Worm (Caenorhabditis elegans) whole organism, mixed stage, embryonic: ENCODE results near the gene K05F1.1.
A peak's percentile ranks its signal among the peaks of the same experiment; 100 is the strongest.
"Not testable (repeated sequence)": the region's sequence is repeated elsewhere in the genome, so short reads cannot be mapped to it uniquely, and the experiment has no call there.

ENCODE experiments used
- M03D4.4 ChIP-seq: sonication (generic microtip); optimal IDR thresholded peaks from 2 replicates; lab custom pipeline; 2017; ENCODE audit warnings: mild to moderate bottlenecking, missing genetic modification characterization, missing compliant biosample characterization
- bed-3 ChIP-seq: fragments of 200-800 bp; sonication (Bioruptor generic); optimal IDR thresholded peaks from 3 replicates; lab custom pipeline; 2018; ENCODE audit warnings: mild to moderate bottlenecking, missing genetic modification characterization, moderate library complexity, missing compliant biosample characterization
- blmp-1 ChIP-seq: fragments of 150-350 bp; optimal IDR thresholded peaks from 2 replicates; lab custom pipeline; 2014; ENCODE audit warnings: missing biosample characterization, missing genetic modification characterization
- ceh-39 ChIP-seq: fragments of 150-350 bp; optimal IDR thresholded peaks from 2 replicates; lab custom pipeline; 2014; ENCODE audit warnings: missing biosample characterization, missing genetic modification characterization
- ceh-43 ChIP-seq: fragments of 200-800 bp; sonication (Bioruptor generic); optimal IDR thresholded peaks from 2 replicates; lab custom pipeline; 2018; ENCODE audit warnings: mild to moderate bottlenecking, missing genetic modification characterization, moderate library complexity, missing compliant biosample characterization
- ceh-83 ChIP-seq: fragments of 200-800 bp; sonication (Bioruptor generic); optimal IDR thresholded peaks from 2 replicates; lab custom pipeline; 2018; ENCODE audit warnings: mild to moderate bottlenecking, missing genetic modification characterization, missing compliant biosample characterization
- ces-1 ChIP-seq: fragments of 150-350 bp; optimal IDR thresholded peaks from 2 replicates; lab custom pipeline; 2014; ENCODE audit warnings: missing biosample characterization, missing genetic modification reagents, missing genetic modification characterization
- cnd-1 ChIP-seq: fragments of 200-800 bp; sonication (Bioruptor generic); optimal IDR thresholded peaks from 2 replicates; lab custom pipeline; 2018; ENCODE audit warnings: mild to moderate bottlenecking, missing genetic modification characterization, missing compliant biosample characterization
- drap-1 ChIP-seq: fragments of 200-800 bp; sonication (Bioruptor generic); optimal IDR thresholded peaks from 3 replicates; lab custom pipeline; 2018; ENCODE audit warnings: mild to moderate bottlenecking, missing genetic modification characterization, missing compliant biosample characterization
- elt-1 ChIP-seq: sonication (generic microtip); optimal IDR thresholded peaks from 2 replicates; lab custom pipeline; 2017; ENCODE audit warnings: missing genetic modification characterization, mild to moderate bottlenecking, missing compliant biosample characterization, antibody characterized with exemption, moderate library complexity, borderline replicate concordance; ENCODE audit not compliant: insufficient read depth
- elt-3 ChIP-seq: fragments of 150-350 bp; optimal IDR thresholded peaks from 2 replicates; lab custom pipeline; 2014; ENCODE audit warnings: missing biosample characterization, missing genetic modification characterization
- flh-1 ChIP-seq: fragments of 200-800 bp; sonication (Bioruptor generic); optimal IDR thresholded peaks from 2 replicates; lab custom pipeline; 2018; ENCODE audit warnings: mild to moderate bottlenecking, missing genetic modification characterization, moderate library complexity, missing compliant biosample characterization
- ham-2 ChIP-seq: fragments of 200-800 bp; sonication (Bioruptor generic); optimal IDR thresholded peaks from 2 replicates; lab custom pipeline; 2018; ENCODE audit warnings: mild to moderate bottlenecking, missing genetic modification characterization, missing compliant biosample characterization
- hlh-1 ChIP-seq: fragments of 150-350 bp; optimal IDR thresholded peaks from 2 replicates; lab custom pipeline; 2014; ENCODE audit warnings: missing biosample characterization, missing genetic modification reagents, missing genetic modification characterization
- lin-13 ChIP-seq: fragments of 150-350 bp; optimal IDR thresholded peaks from 2 replicates; lab custom pipeline; 2014; ENCODE audit warnings: missing biosample characterization, missing genetic modification characterization
- lin-32 ChIP-seq: fragments of 200-800 bp; sonication (Bioruptor generic); optimal IDR thresholded peaks from 2 replicates; lab custom pipeline; 2018; ENCODE audit warnings: mild to moderate bottlenecking, missing genetic modification characterization, missing compliant biosample characterization
- lsy-2 ChIP-seq: fragments of 150-350 bp; optimal IDR thresholded peaks from 2 replicates; lab custom pipeline; 2014; ENCODE audit warnings: missing biosample characterization, missing genetic modification characterization
- mab-5 ChIP-seq: fragments of 150-350 bp; optimal IDR thresholded peaks from 2 replicates; lab custom pipeline; 2014; ENCODE audit warnings: missing biosample characterization, missing genetic modification characterization
- mep-1 ChIP-seq: fragments of 150-350 bp; optimal IDR thresholded peaks from 2 replicates; lab custom pipeline; 2017; ENCODE audit warnings: missing biosample characterization, missing genetic modification reagents, missing genetic modification characterization, inconsistent platforms
- mls-2 ChIP-seq: sonication (generic microtip); optimal IDR thresholded peaks from 2 replicates; lab custom pipeline; 2016; ENCODE audit warnings: mild to moderate bottlenecking, missing genetic modification characterization, moderate library complexity, missing compliant biosample characterization
- nhr-12 ChIP-seq: fragments of 150-350 bp; optimal IDR thresholded peaks from 2 replicates; lab custom pipeline; 2014; ENCODE audit warnings: missing biosample characterization, missing genetic modification characterization
- nhr-2 ChIP-seq: fragments of 150-350 bp; optimal IDR thresholded peaks from 2 replicates; lab custom pipeline; 2014; ENCODE audit warnings: missing biosample characterization, missing genetic modification characterization
- nhr-237 ChIP-seq: fragments of 150-350 bp; optimal IDR thresholded peaks from 2 replicates; lab custom pipeline; 2014; ENCODE audit warnings: missing biosample characterization, missing genetic modification characterization
- nhr-28 ChIP-seq: fragments of 150-350 bp; optimal IDR thresholded peaks from 2 replicates; lab custom pipeline; 2014; ENCODE audit warnings: missing biosample characterization, missing genetic modification characterization
- nhr-76 ChIP-seq: sonication (generic microtip); optimal IDR thresholded peaks from 2 replicates; lab custom pipeline; 2017; ENCODE audit warnings: missing biosample characterization, missing genetic modification characterization
- pha-4 ChIP-seq: fragments of 150-350 bp; optimal IDR thresholded peaks from 2 replicates; lab custom pipeline; 2018; ENCODE audit warnings: missing biosample characterization, missing genetic modification reagents, missing genetic modification characterization
- sem-2 ChIP-seq: fragments of 200-800 bp; sonication (Bioruptor generic); optimal IDR thresholded peaks from 2 replicates; lab custom pipeline; 2018; ENCODE audit warnings: mild to moderate bottlenecking, missing genetic modification characterization, missing compliant biosample characterization
- snpc-4 ChIP-seq: fragments of 150-350 bp; optimal IDR thresholded peaks from 2 replicates; lab custom pipeline; 2014; ENCODE audit warnings: missing biosample characterization, missing genetic modification characterization
- sptf-1 ChIP-seq: sonication (generic microtip); optimal IDR thresholded peaks from 2 replicates; lab custom pipeline; 2017; ENCODE audit warnings: mild to moderate bottlenecking, missing genetic modification characterization, moderate library complexity, missing compliant biosample characterization
- tbx-8 ChIP-seq: fragments of 200-800 bp; sonication (Bioruptor generic); optimal IDR thresholded peaks from 2 replicates; lab custom pipeline; 2018; ENCODE audit warnings: mild to moderate bottlenecking, missing genetic modification characterization, moderate library complexity, missing compliant biosample characterization
- unc-120 ChIP-seq: sonication (generic microtip); optimal IDR thresholded peaks from 2 replicates; lab custom pipeline; 2017; ENCODE audit warnings: missing genetic modification characterization, missing compliant biosample characterization; ENCODE audit not compliant: poor library complexity, severe bottlenecking
- unc-39 ChIP-seq: fragments of 150-350 bp; optimal IDR thresholded peaks from 2 replicates; lab custom pipeline; 2014; ENCODE audit warnings: missing biosample characterization, missing genetic modification characterization
- unc-62 ChIP-seq: fragments of 150-350 bp; optimal IDR thresholded peaks from 2 replicates; lab custom pipeline; 2014; ENCODE audit warnings: missing biosample characterization, missing genetic modification reagents, missing genetic modification characterization
- zip-8 ChIP-seq: fragments of 150-350 bp; optimal IDR thresholded peaks from 2 replicates; lab custom pipeline; 2014; ENCODE audit warnings: missing biosample characterization, missing genetic modification characterization
- ztf-11 ChIP-seq: fragments of 150-350 bp; optimal IDR thresholded peaks from 2 replicates; lab custom pipeline; 2014; ENCODE audit warnings: missing biosample characterization, missing genetic modification characterization

The K05F1.1 gene

ce11 chrII:5801075-5801474 is at the start of gene K05F1.1, which contains the start of gene K05F1.9:
Gene K05F1.1, plus strand, starts transcription at chrII:5801382.
Gene K05F1.9, minus strand, starts transcription at chrII:5801175.
- TF ChIP-seq ceh-43 (GFP tag; lab: Kevin White, UChicago), result no peak
- TF ChIP-seq unc-62 (GFP tag; lab: Kevin White, UChicago), result no peak
- no peak for TF ChIP-seq elt-1 (tag; lab: Kevin White, UChicago)
- TF ChIP-seq cnd-1, result no peak

ce11 chrII:5754168-5754567 is 47.0 kb upstream of the K05F1.1 start, which contains the start of gene F10C1.8:
Gene F10C1.8, plus strand, starts transcription at chrII:5754468.
- no peak for TF ChIP-seq nhr-12 (tag; lab: Kevin White, UChicago)
- TF ChIP-seq, all 35 proteins: peak for 0

ce11 chrII:5757656-5758055 is 43.5 kb upstream of the K05F1.1 start, which contains the start of the genes F10C1.3 and F10C1.23:
Gene F10C1.3, minus strand, starts transcription at chrII:5757756.
Gene F10C1.23, plus strand, starts transcription at chrII:5758040.
- TF ChIP-seq unc-39 (tag; lab: Kevin White, UChicago); sem-2; ztf-11: not testable (repeated sequence)

ce11 chrII:5765318-5765717 is 35.9 kb upstream of the K05F1.1 start, which contains the start of gene ifb-1:
Gene ifb-1, plus strand, starts transcription at chrII:5765618.
- TF ChIP-seq pha-4 (tag; lab: Kevin White, UChicago), result no peak

- TF ChIP-seq nhr-2 (tag; lab: Kevin White, UChicago) (no peak), lsy-2 (tag; lab: Kevin White, UChicago) (no peak), unc-39 (tag; lab: Kevin White, UChicago) (no peak), bed-3 (GFP tag; lab: Kevin White, UChicago) (no peak), elt-1 (tag; lab: Kevin White, UChicago) (peak; percentile 86), unc-120 (tag; lab: Kevin White, UChicago) (no peak)
- TF ChIP-seq, all 35 proteins: peak for 1
These were observed 32.8 kb upstream of the K05F1.1 start for ce11 chrII:5768274-5768820.

- TF ChIP-seq unc-120 (tag; lab: Kevin White, UChicago), result peak; percentile 56
- peak; percentile 9 for TF ChIP-seq ceh-43 (GFP tag; lab: Kevin White, UChicago)
- TF ChIP-seq ces-1 (GFP tag; lab: Kevin White, UChicago), result peak; percentile 36
- TF ChIP-seq cnd-1, result peak; percentile 43
- TF ChIP-seq nhr-12 (tag; lab: Kevin White, UChicago), result no peak
- TF ChIP-seq snpc-4 (tag; lab: Kevin White, UChicago), result no peak
- no peak for TF ChIP-seq blmp-1 (tag; lab: Kevin White, UChicago)
- TF ChIP-seq nhr-76, result no peak
- no peak for TF ChIP-seq nhr-28 (tag; lab: Kevin White, UChicago)
- TF ChIP-seq bed-3 (GFP tag; lab: Kevin White, UChicago), result peak; percentile 34
- no peak for TF ChIP-seq mab-5 (tag; lab: Kevin White, UChicago)
- no peak for TF ChIP-seq lsy-2 (tag; lab: Kevin White, UChicago)
- TF ChIP-seq mls-2, result peak; percentile 87
- peak; percentile 62 for TF ChIP-seq ceh-83 (GFP tag; lab: Kevin White, UChicago)
- TF ChIP-seq ceh-39 (tag; lab: Kevin White, UChicago), result no peak
- TF ChIP-seq lin-32 (GFP tag; lab: Kevin White, UChicago), result peak; percentile 57
- TF ChIP-seq lin-13 (tag; lab: Kevin White, UChicago), result no peak
- peak; percentile 78 for TF ChIP-seq M03D4.4 (tag; lab: Kevin White, UChicago)
- peak; percentile 85 for TF ChIP-seq sptf-1 (tag; lab: Kevin White, UChicago)
- TF ChIP-seq drap-1 (GFP tag; lab: Kevin White, UChicago), result peak; percentile 82
- no peak for TF ChIP-seq tbx-8
- TF ChIP-seq sem-2, result peak; percentile 47
- peak; percentile 70 for TF ChIP-seq nhr-2 (tag; lab: Kevin White, UChicago)
- TF ChIP-seq unc-62 (GFP tag; lab: Kevin White, UChicago), result no peak
- no peak for TF ChIP-seq mep-1 (tag; lab: Kevin White, UChicago)
- no peak for TF ChIP-seq flh-1 (GFP tag; lab: Kevin White, UChicago)
- no peak for TF ChIP-seq nhr-237 (tag; lab: Kevin White, UChicago)
- no peak for TF ChIP-seq elt-3 (tag; lab: Kevin White, UChicago)
- TF ChIP-seq unc-39 (tag; lab: Kevin White, UChicago), result no peak
- TF ChIP-seq ztf-11, result no peak
- TF ChIP-seq pha-4 (tag; lab: Kevin White, UChicago), result no peak
- peak; percentile 82 for TF ChIP-seq ham-2 (GFP tag; lab: Kevin White, UChicago)
- TF ChIP-seq hlh-1 (tag; lab: Kevin White, UChicago), result peak; percentile 7
- TF ChIP-seq elt-1 (tag; lab: Kevin White, UChicago), result no peak
- TF ChIP-seq zip-8 (tag; lab: Kevin White, UChicago), result peak; percentile 10
- TF ChIP-seq, all 35 proteins: peak for 16
These were observed 28.5 kb upstream of the K05F1.1 start for ce11 chrII:5772547-5773142.
